Worm (Caenorhabditis elegans) whole organism, L4 larva: ENCODE measurements around the gene C42C1.19.

Source experiments
- D1046.2 ChIP-seq: fragments of 200-800 bp; sonication (Bioruptor generic); IDR thresholded peaks from 2 replicates; pipeline ENCODE4 v1.3.6; 2022; ENCODE audit warnings: missing genetic modification characterization, missing compliant biosample characterization
- F37D6.2 ChIP-seq: sonication (generic microtip); optimal IDR thresholded peaks from 2 replicates; lab custom pipeline; 2016; ENCODE audit warnings: mild to moderate bottlenecking, missing genetic modification characterization, missing compliant biosample characterization
- T26A8.4 ChIP-seq: fragments of 200-800 bp; sonication (Bioruptor generic); IDR thresholded peaks from 2 replicates; pipeline ENCODE4 v1.3.6; 2022; ENCODE audit warnings: missing genetic modification characterization, missing compliant biosample characterization
- Y105C5A.15 ChIP-seq: fragments of 200-800 bp; sonication (Bioruptor generic); IDR thresholded peaks from 2 replicates; pipeline ENCODE4 v1.3.6; 2022; ENCODE audit warnings: missing genetic modification characterization, missing compliant biosample characterization
- Y48G9A.11 ChIP-seq: fragments of 200-800 bp; sonication (Bioruptor generic); IDR thresholded peaks from 2 replicates; pipeline ENCODE4 v1.3.6; 2022; ENCODE audit warnings: missing genetic modification reagents, missing genetic modification characterization, missing compliant biosample characterization
- aha-1 ChIP-seq: fragments of 150-350 bp; peaks from one replicate; lab custom pipeline; 2014; ENCODE audit warnings: missing biosample characterization, missing genetic modification characterization
- aly-2 ChIP-seq: sonication (generic microtip); optimal IDR thresholded peaks from 2 replicates; lab custom pipeline; 2018; ENCODE audit warnings: missing biosample characterization, missing genetic modification characterization
- ceh-32 ChIP-seq: sonication (generic microtip); optimal IDR thresholded peaks from 2 replicates; lab custom pipeline; 2016; ENCODE audit warnings: mild to moderate bottlenecking, missing genetic modification characterization, missing compliant biosample characterization; ENCODE audit not compliant: poor library complexity
- ceh-82 ChIP-seq: sonication (generic microtip); optimal IDR thresholded peaks from 2 replicates; lab custom pipeline; 2017; ENCODE audit warnings: missing biosample characterization, missing genetic modification characterization
- dmd-6 ChIP-seq: fragments of 200-800 bp; sonication (Bioruptor generic); IDR thresholded peaks from 2 replicates; pipeline ENCODE4 v1.3.6; 2022; ENCODE audit warnings: missing genetic modification reagents, missing genetic modification characterization, missing compliant biosample characterization
- dmd-9 ChIP-seq: fragments of 200-800 bp; sonication (Bioruptor generic); IDR thresholded peaks from 2 replicates; pipeline ENCODE4 v1.3.6; 2022; ENCODE audit warnings: missing genetic modification reagents, missing genetic modification characterization, missing compliant biosample characterization
- dpl-1 ChIP-seq: fragments of 150-350 bp; optimal IDR thresholded peaks from 2 replicates; lab custom pipeline; 2014; ENCODE audit warnings: missing biosample characterization, missing genetic modification reagents, missing genetic modification characterization
- gei-8 ChIP-seq: fragments of 200-800 bp; sonication (Bioruptor generic); optimal IDR thresholded peaks from 2 replicates; lab custom pipeline; 2018; ENCODE audit warnings: mild to moderate bottlenecking, missing genetic modification characterization, missing compliant biosample characterization
- hmg-1.1 ChIP-seq: fragments of 200-800 bp; sonication (Bioruptor generic); IDR thresholded peaks from 2 replicates; pipeline ENCODE4 v1.3.6; 2022; ENCODE audit warnings: missing genetic modification reagents, missing genetic modification characterization, missing compliant biosample characterization
- lim-7 ChIP-seq: fragments of 200-800 bp; sonication (Bioruptor generic); IDR thresholded peaks from 2 replicates; pipeline ENCODE4 v1.3.6; 2022; ENCODE audit warnings: missing genetic modification characterization, missing compliant biosample characterization
- lin-15B ChIP-seq: fragments of 150-350 bp; sonication (generic microtip); optimal IDR thresholded peaks from 3 replicates; lab custom pipeline; 2014; ENCODE audit warnings: missing biosample characterization, missing genetic modification characterization
- lin-29 ChIP-seq: fragments of 200-800 bp; sonication (Bioruptor generic); IDR thresholded peaks from 2 replicates; pipeline ENCODE4 v1.3.6; 2022; ENCODE audit warnings: missing genetic modification reagents, missing genetic modification characterization, missing compliant biosample characterization
- lin-39 ChIP-seq: fragments of 150-350 bp; optimal IDR thresholded peaks from 2 replicates; lab custom pipeline; 2014; ENCODE audit warnings: missing biosample characterization, missing genetic modification reagents, missing genetic modification characterization
- lsy-2 ChIP-seq, 2 experiments: fragments of 150-350 bp in 1 of 2; sonication (generic microtip) in 1 of 2; optimal IDR thresholded peaks; 2 replicates each; lab custom pipeline; 2014 to 2017; ENCODE audit warnings: missing biosample characterization in 2 of 2, missing genetic modification characterization in 2 of 2
- madf-5 ChIP-seq, 2 experiments: fragments of 200-800 bp; sonication (Bioruptor generic); IDR thresholded peaks; 2 replicates each; pipeline ENCODE4 v1.3.6; 2022; ENCODE audit warnings: missing compliant biosample characterization in 2 of 2, missing genetic modification characterization in 2 of 2
- mdl-1 ChIP-seq, 2 experiments: fragments of 150-350 bp in 1 of 2; sonication (generic microtip) in 1 of 2; optimal IDR thresholded peaks; 2 replicates each; lab custom pipeline; 2014 to 2017; ENCODE audit warnings: missing biosample characterization in 2 of 2, missing genetic modification characterization in 2 of 2
- mes-2 ChIP-seq: sonication (generic microtip); optimal IDR thresholded peaks from 2 replicates; lab custom pipeline; 2016; ENCODE audit warnings: missing genotype, mild to moderate bottlenecking, missing genetic modification characterization, missing compliant biosample characterization; ENCODE audit not compliant: poor library complexity, severe bottlenecking
- mxl-3 ChIP-seq: fragments of 200-800 bp; sonication (Bioruptor generic); optimal IDR thresholded peaks from 2 replicates; lab custom pipeline; 2018; ENCODE audit warnings: mild to moderate bottlenecking, missing genetic modification characterization, missing compliant biosample characterization
- nhr-10 ChIP-seq: fragments of 150-350 bp; optimal IDR thresholded peaks from 2 replicates; lab custom pipeline; 2014; ENCODE audit warnings: missing biosample characterization, missing genetic modification characterization
- nhr-11 ChIP-seq: fragments of 150-350 bp; optimal IDR thresholded peaks from 2 replicates; lab custom pipeline; 2014; ENCODE audit warnings: missing biosample characterization, missing genetic modification characterization
- nhr-237 ChIP-seq: sonication (generic microtip); optimal IDR thresholded peaks from 2 replicates; lab custom pipeline; 2017; ENCODE audit warnings: missing biosample characterization, missing genetic modification characterization
- nhr-28 ChIP-seq: fragments of 150-350 bp; optimal IDR thresholded peaks from 2 replicates; lab custom pipeline; 2014; ENCODE audit warnings: missing biosample characterization, missing genetic modification characterization
- nhr-41 ChIP-seq: fragments of 200-800 bp; sonication (Bioruptor generic); IDR thresholded peaks from 2 replicates; pipeline ENCODE4 v1.3.6; 2022; ENCODE audit warnings: missing genetic modification reagents, missing genetic modification characterization, missing compliant biosample characterization
- nhr-48 ChIP-seq: sonication (generic microtip); optimal IDR thresholded peaks from 2 replicates; lab custom pipeline; 2016; ENCODE audit warnings: mild to moderate bottlenecking, missing genetic modification characterization, missing compliant biosample characterization
- nhr-6 ChIP-seq: fragments of 150-350 bp; optimal IDR thresholded peaks from 2 replicates; lab custom pipeline; 2014; ENCODE audit warnings: missing biosample characterization, missing genetic modification characterization
- nhr-76 ChIP-seq: fragments of 150-350 bp; optimal IDR thresholded peaks from 2 replicates; lab custom pipeline; 2014; ENCODE audit warnings: missing biosample characterization, missing genetic modification characterization
- nhr-77 ChIP-seq: fragments of 150-350 bp; optimal IDR thresholded peaks from 2 replicates; lab custom pipeline; 2014; ENCODE audit warnings: missing biosample characterization, missing genetic modification characterization
- pqm-1 ChIP-seq: sonication (generic microtip); optimal IDR thresholded peaks from 2 replicates; lab custom pipeline; 2017; ENCODE audit warnings: missing biosample characterization, missing genetic modification characterization
- rbr-2 ChIP-seq: sonication (generic microtip); optimal IDR thresholded peaks from 2 replicates; lab custom pipeline; 2016; ENCODE audit warnings: missing genotype, missing genetic modification characterization, missing compliant biosample characterization
- sdz-12 ChIP-seq: fragments of 200-800 bp; sonication (Bioruptor generic); optimal IDR thresholded peaks from 2 replicates; lab custom pipeline; 2018; ENCODE audit warnings: mild to moderate bottlenecking, missing genetic modification characterization, missing compliant biosample characterization
- snpc-4 ChIP-seq: fragments of 150-350 bp; optimal IDR thresholded peaks from 2 replicates; lab custom pipeline; 2014; ENCODE audit warnings: missing biosample characterization, missing genetic modification characterization
- spr-1 ChIP-seq: sonication (generic microtip); optimal IDR thresholded peaks from 2 replicates; lab custom pipeline; 2016; ENCODE audit warnings: mild to moderate bottlenecking, missing genetic modification characterization, missing compliant biosample characterization
- tag-97 ChIP-seq: fragments of 200-800 bp; sonication (Bioruptor generic); IDR thresholded peaks from 2 replicates; pipeline ENCODE4 v1.3.6; 2022; ENCODE audit warnings: missing genetic modification characterization, missing compliant biosample characterization
- unc-130 ChIP-seq: sonication (generic microtip); optimal IDR thresholded peaks from 2 replicates; lab custom pipeline; 2016; ENCODE audit warnings: missing genetic modification reagents, missing genetic modification characterization, missing compliant biosample characterization
- unc-62 ChIP-seq, 3 experiments: fragments of 150-350 bp in 1 of 3; sonication (generic microtip); optimal IDR thresholded peaks in 2 of 3; peaks in 1 of 3; 1 replicate in 1 of 3; 2 replicates in 2 of 3; lab custom pipeline; 2014 to 2017; ENCODE audit warnings: missing biosample characterization in 3 of 3, missing genetic modification characterization in 3 of 3, missing genetic modification reagents in 3 of 3, missing genotype in 1 of 3
- zfp-3 ChIP-seq: fragments of 200-800 bp; sonication (Bioruptor generic); conservative IDR thresholded peaks from 2 replicates; pipeline ENCODE4 v1.3.6; 2022; ENCODE audit warnings: missing genetic modification reagents, missing genetic modification characterization, missing compliant biosample characterization
- zip-2 ChIP-seq: fragments of 150-350 bp; optimal IDR thresholded peaks from 2 replicates; lab custom pipeline; 2014; ENCODE audit warnings: missing biosample characterization, missing genetic modification characterization

The C42C1.19 gene

DNA sequence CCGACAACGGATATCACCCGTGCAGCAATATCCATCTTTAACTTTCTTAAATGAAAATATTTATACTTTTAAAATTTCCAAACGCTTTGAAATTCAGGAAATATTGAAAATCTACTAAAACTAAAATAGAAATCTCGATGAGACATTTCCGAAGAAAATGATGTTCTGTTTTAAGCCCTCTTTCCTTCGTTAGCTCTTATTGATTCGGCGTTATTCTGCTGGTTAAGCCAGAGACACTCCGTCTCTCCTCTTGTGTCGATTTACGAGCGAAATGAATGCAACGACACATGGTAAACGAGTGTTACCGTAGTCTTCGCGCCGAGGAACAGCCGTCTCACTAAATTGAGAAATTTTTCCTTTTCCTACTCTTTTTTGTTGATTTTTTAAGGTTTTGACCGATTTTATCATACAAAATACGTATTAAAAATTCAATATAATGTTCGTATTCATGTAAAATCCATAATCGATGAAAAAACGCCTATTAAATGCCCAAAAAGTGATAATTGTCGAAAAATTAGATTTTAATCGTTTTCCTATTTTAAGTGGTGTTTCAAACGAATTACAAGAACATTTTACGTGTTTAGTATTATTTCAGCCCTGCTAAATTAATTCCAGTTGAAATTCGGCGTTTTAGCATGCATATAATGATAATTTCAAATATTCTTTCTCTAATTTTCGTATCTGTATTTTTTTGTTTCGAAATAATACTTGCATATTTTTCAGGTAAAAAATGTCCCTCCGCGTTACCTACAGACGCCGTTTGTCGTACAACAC is 14.1 kb upstream of the C42C1.19 start, which contains the start of the genes ppm-1.H and rpl-34 (continued):
- TF ChIP-seq nhr-48 (no peak), gei-8 (GFP tag; lab: Kevin White, UChicago) (no peak), spr-1 (tag; lab: Kevin White, UChicago) (no peak), nhr-6 (tag; lab: Kevin White, UChicago) (peak; percentile 68), nhr-77 (tag; lab: Kevin White, UChicago) (peak; percentile 1), T26A8.4 (GFP tag; lab: Robert Waterston, UW) (no peak), F37D6.2 (tag; lab: Kevin White, UChicago) (no peak), lin-39 (no peak), unc-130 (GFP tag; lab: Kevin White, UChicago) (peak; percentile 2), rbr-2 (peak; percentile 54), aly-2 (no peak), dpl-1 (GFP tag; lab: Kevin White, UChicago) (peak; percentile 56), D1046.2 (GFP tag; lab: Robert Waterston, UW) (peak; percentile 94), dmd-6 (GFP tag; lab: Robert Waterston, UW) (no peak), lsy-2 (tag; optimal IDR thresholded peaks at IDR 0.05; lab: Kevin White, UChicago) (peak; percentile 90 to 98), unc-62 (GFP tag; optimal IDR thresholded peaks at IDR 0.05 in 1 of 2; lab: Kevin White, UChicago) (no peak), unc-62 (tag; optimal IDR thresholded peaks at IDR 0.05; lab: Kevin White, UChicago) (no peak), nhr-10 (tag; lab: Kevin White, UChicago) (no peak)

DNA sequence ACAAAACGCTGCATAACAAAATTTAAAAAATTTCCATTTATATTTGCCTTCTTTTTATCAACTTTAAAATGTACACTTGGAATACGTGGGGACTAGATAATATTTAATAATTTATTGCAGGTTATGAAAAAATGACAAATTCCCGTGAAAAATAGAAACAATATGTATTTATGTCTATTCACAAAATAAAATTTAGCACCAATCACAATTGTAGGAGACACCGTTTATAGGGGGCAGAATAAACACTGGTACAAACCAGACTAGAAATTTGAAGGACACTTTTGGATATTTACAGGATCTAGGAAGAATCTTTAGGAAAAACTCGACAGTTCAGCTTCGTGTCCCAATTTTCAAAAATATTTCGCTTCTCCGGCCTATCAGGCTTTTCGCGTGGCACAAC is 12.1 kb upstream of the C42C1.19 start, which contains the start of gene C42C1.3:
C42C1.3 (minus strand) TSS at position 101 of the 400 bp plus-strand sequence.
- TF ChIP-seq aha-1 (peak; percentile 9), nhr-237 (tag; lab: Kevin White, UChicago) (no peak)

DNA sequence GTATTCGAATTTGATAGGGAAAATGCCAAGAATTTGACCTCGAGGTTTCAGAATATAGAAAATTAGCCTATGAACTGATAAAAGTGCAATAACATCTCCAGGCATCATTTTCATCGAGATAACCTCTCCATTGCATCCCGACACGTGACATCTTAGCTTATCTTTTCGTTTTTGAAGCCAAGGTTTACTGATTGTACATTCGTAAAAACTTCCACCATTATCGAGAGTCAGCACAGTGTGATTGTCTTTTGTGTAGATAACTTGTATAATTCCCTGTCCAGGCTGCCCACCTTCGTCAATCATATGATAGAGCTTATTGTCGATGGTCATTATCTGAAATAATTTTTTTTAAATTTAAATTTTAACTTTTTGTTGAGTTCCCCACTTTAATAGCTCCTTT is 8.2 kb upstream of the C42C1.19 start:
- TF ChIP-seq lim-7 (GFP tag; lab: Robert Waterston, UW) (no peak), mxl-3 (no peak), ceh-32 (tag; lab: Kevin White, UChicago) (no peak), snpc-4 (tag; lab: Kevin White, UChicago) (no peak), lin-15B (tag; lab: Kevin White, UChicago) (no peak), pqm-1 (tag; lab: Kevin White, UChicago) (no peak), dpl-1 (GFP tag; lab: Kevin White, UChicago) (no peak), zfp-3 (GFP tag; lab: Robert Waterston, UW) (no peak), spr-1 (tag; lab: Kevin White, UChicago) (no peak), nhr-11 (tag; lab: Kevin White, UChicago) (no peak), nhr-6 (tag; lab: Kevin White, UChicago) (no peak), mdl-1 (tag; optimal IDR thresholded peaks at IDR 0.05; lab: Kevin White, UChicago) (no peak), zip-2 (tag; lab: Kevin White, UChicago) (no peak), mes-2 (tag; lab: Kevin White, UChicago) (no peak), nhr-41 (GFP tag; lab: Robert Waterston, UW) (no peak), tag-97 (GFP tag; lab: Robert Waterston, UW) (no peak), aha-1 (no peak), nhr-28 (tag; lab: Kevin White, UChicago) (no peak), sdz-12 (GFP tag; lab: Kevin White, UChicago) (no peak), lin-29 (GFP tag; lab: Robert Waterston, UW) (no peak)

DNA sequence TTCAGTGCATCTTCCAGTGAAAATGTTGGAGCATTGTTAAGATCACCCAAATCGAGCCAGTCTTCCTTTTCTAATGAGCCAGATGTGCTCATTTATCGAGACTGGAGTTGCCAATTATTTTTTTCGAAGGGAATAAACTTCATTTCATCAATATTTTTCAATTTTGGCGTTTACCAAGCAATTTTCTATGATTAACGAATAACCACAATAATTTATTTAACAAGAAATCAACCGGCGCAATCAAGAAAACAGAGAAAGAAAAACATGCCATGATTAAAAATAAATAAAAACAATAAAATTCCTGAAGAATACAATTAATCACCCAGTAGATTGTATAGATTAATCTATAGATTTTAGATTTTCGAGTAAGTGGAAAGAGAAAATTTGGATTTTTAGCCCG is 6.6 kb upstream of the C42C1.19 start, which contains the start of gene vps-8:
vps-8 (minus strand) TSS at position 101 of the 400 bp plus-strand sequence.
- TF ChIP-seq nhr-76 (tag; lab: Kevin White, UChicago) (no peak), hmg-1.1 (GFP tag; lab: Robert Waterston, UW) (no peak), Y48G9A.11 (no peak), ceh-82 (tag; lab: Kevin White, UChicago) (no peak), pqm-1 (tag; lab: Kevin White, UChicago) (no peak), madf-5 (GFP tag; IDR thresholded peaks at IDR 0.05; lab: Robert Waterston, UW) (no peak), Y105C5A.15 (no peak), dmd-9 (GFP tag; lab: Robert Waterston, UW) (no peak)
